Worm (Caenorhabditis elegans): Measurements from ENCODE around the gene C38D9.8.

C38D9.8 gene

DNA sequence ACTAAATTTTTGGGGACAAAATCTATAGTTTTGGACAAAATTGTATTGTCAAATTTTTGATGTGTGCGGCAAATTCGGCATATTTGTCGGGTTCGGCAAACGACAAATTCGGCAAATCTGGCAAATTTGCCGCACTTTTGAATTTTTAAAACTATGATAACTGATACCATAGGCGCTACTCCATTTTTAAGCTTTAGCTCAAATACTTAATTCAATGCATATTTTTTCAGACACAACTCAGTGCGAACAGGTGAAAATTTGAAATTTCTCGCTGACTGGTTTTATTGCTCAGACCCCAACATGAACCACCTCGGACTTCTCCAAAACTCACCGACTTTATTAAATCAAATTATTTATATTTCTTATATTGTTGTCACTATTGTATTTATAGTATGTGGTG lies 12.4 kb downstream of the C38D9.8 start, which contains the start of gene srz-25:
Gene srz-25, plus strand, starts transcription at position 301 of the 400 bp plus-strand sequence.
- no peak for TF ChIP-seq sptf-1 (tag; optimal IDR thresholded peaks at IDR 0.05)
- TF ChIP-seq ham-2 (GFP tag; optimal IDR thresholded peaks at IDR 0.05), result no peak
- TF ChIP-seq zip-8 (tag; optimal IDR thresholded peaks at IDR 0.05), result no peak
- TF ChIP-seq drap-1 (GFP tag; optimal IDR thresholded peaks at IDR 0.05), result no peak
- TF ChIP-seq unc-120 (tag; optimal IDR thresholded peaks at IDR 0.05; ENCODE audit: poor library complexity, severe bottlenecking), result no peak
- TF ChIP-seq flh-1 (GFP tag; optimal IDR thresholded peaks at IDR 0.05), result no peak

DNA sequence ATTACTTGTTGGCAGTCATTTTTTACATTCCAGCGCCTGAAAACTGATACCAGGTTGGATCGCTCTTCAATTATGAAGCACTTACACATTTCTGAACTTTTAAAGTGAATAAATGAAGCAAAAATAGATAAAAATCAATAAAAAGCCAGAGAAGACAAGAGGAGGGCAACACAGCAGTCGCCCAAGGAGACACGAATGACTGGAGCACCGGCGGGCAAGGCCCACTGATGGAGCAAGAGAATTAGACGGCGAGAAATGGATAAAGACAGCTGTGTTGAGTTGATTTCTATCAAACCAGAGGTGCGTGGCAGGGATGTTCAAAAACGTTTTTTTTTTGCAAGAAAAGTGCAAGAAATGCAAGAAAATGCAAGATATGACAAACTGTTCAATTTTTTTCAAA lies 13.4 kb downstream of the C38D9.8 start:
- TF ChIP-seq zip-8 (tag; optimal IDR thresholded peaks at IDR 0.05) (no peak), hlh-1 (tag; optimal IDR thresholded peaks at IDR 0.05) (peak; percentile 68), unc-120 (tag; optimal IDR thresholded peaks at IDR 0.05; ENCODE audit: poor library complexity, severe bottlenecking) (peak; percentile 67)

DNA sequence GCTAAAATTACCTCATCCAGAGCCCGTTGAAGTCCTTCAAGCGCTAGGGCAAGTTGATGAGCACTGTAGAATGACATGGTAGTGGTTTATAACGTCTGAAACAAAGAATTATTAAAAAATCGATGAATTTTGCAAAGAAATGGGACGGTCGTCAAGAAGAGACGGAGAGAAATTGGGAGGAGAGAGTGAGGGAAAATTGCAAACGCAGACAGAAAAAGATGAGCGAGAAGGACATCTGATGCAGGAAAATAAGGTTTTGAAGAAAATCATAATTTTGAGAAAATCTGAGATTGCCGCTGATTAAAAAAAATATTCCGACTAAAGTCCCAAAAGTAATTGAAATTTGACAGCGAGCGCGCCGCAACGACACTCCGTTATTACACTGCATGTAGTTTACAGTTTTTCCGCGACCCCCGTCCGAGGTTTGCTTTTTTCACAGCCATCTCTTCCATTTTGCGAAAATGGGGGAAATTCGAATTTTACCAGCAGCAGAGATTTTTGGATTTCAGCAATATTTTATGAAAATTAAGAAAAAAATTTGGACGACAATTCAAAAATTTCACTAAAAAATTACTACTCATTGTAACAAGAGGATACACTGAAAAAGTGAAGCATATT lies 14.3 kb downstream of the C38D9.8 start, which contains the start of gene C18D4.6:
Gene C18D4.6, minus strand, starts transcription at position 97 of the 618 bp plus-strand sequence.
- TF ChIP-seq nhr-76 (tag; optimal IDR thresholded peaks at IDR 0.05), result no peak
- TF ChIP-seq drap-1 (GFP tag; optimal IDR thresholded peaks at IDR 0.05), result peak; percentile 38
- no peak for TF ChIP-seq ceh-39 (tag; optimal IDR thresholded peaks at IDR 0.05)
- TF ChIP-seq flh-1 (GFP tag; optimal IDR thresholded peaks at IDR 0.05), result no peak
- no peak for TF ChIP-seq lsy-2 (tag; optimal IDR thresholded peaks at IDR 0.05)
- TF ChIP-seq ceh-83 (GFP tag; optimal IDR thresholded peaks at IDR 0.05), result no peak

DNA sequence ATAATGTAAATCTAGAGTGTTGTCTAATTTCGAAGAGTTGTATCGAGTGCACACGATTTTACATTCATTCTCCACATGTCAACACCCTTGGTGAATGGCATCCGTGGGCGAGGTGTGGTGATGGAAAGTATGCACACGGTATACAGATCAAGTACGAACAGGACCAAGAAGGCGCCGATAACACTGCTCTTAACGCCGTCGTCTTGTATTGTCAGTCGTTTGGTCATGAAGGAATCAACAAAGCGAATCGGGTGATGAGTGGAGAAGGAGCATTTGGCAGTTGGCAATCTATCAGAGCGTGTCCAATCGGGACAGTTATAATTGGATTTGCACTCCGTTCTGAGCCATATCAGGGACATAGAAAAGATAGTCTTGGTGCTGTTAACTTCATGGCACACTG lies 19.5 kb downstream of the C38D9.8 start:
- no peak for TF ChIP-seq ceh-43 (GFP tag; optimal IDR thresholded peaks at IDR 0.05)
- TF ChIP-seq bed-3 (GFP tag; optimal IDR thresholded peaks at IDR 0.05), result no peak
- no peak for TF ChIP-seq hlh-1 (tag; optimal IDR thresholded peaks at IDR 0.05)
- TF ChIP-seq nhr-76 (tag; optimal IDR thresholded peaks at IDR 0.05), result no peak
- TF ChIP-seq pha-4 (tag; optimal IDR thresholded peaks at IDR 0.05), result no peak
- TF ChIP-seq elt-1 (tag; optimal IDR thresholded peaks at IDR 0.05; ENCODE audit: borderline replicate concordance, insufficient read depth), result no peak
- TF ChIP-seq cnd-1 (tag; optimal IDR thresholded peaks at IDR 0.05), result no peak

DNA sequence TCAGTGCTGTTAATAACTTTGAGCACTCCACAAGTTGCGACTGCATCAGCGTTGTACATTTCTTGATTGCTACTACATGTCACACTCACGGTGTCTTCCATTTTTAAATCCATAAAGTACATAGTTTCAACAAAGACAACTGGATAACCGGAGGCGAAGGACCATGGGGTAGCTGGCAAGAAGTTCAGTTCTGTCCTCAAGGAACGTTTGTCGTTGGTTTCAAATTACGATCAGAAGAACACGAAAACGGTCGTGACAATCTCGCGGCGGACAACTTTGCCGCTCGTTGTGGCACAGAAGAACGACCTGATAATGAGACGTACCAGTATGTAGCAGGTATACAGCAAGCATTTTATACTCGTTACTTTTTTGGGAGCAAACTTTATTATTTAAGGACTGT lies 20.0 kb downstream of the C38D9.8 start, which contains the start of gene C18D4.3:
Gene C18D4.3, minus strand, starts transcription at position 101 of the 400 bp plus-strand sequence.
- TF ChIP-seq ces-1 (GFP tag; optimal IDR thresholded peaks at IDR 0.05), result no peak
- no peak for TF ChIP-seq nhr-76 (tag; optimal IDR thresholded peaks at IDR 0.05)
- no peak for TF ChIP-seq mab-5 (tag; optimal IDR thresholded peaks at IDR 0.05)
- TF ChIP-seq lsy-2 (tag; optimal IDR thresholded peaks at IDR 0.05), result no peak
- TF ChIP-seq flh-1 (GFP tag; optimal IDR thresholded peaks at IDR 0.05), result no peak
- no peak for TF ChIP-seq nhr-28 (tag; optimal IDR thresholded peaks at IDR 0.05)
- TF ChIP-seq lin-32 (GFP tag; optimal IDR thresholded peaks at IDR 0.05), result no peak
- no peak for TF ChIP-seq zip-8 (tag; optimal IDR thresholded peaks at IDR 0.05)
- TF ChIP-seq mep-1 (tag; optimal IDR thresholded peaks at IDR 0.05), result no peak
- no peak for TF ChIP-seq nhr-237 (tag; optimal IDR thresholded peaks at IDR 0.05)
- TF ChIP-seq drap-1 (GFP tag; optimal IDR thresholded peaks at IDR 0.05), result no peak
- TF ChIP-seq lin-13 (tag; optimal IDR thresholded peaks at IDR 0.05), result no peak
- TF ChIP-seq hlh-1 (tag; optimal IDR thresholded peaks at IDR 0.05), result no peak
- TF ChIP-seq ceh-43 (GFP tag; optimal IDR thresholded peaks at IDR 0.05), result no peak
- TF ChIP-seq elt-1 (tag; optimal IDR thresholded peaks at IDR 0.05; ENCODE audit: borderline replicate concordance, insufficient read depth), result no peak
- TF ChIP-seq ceh-83 (GFP tag; optimal IDR thresholded peaks at IDR 0.05), result no peak
- TF ChIP-seq M03D4.4 (tag; optimal IDR thresholded peaks at IDR 0.05), result no peak
- no peak for TF ChIP-seq nhr-12 (tag; optimal IDR thresholded peaks at IDR 0.05)
- TF ChIP-seq ham-2 (GFP tag; optimal IDR thresholded peaks at IDR 0.05), result no peak

DNA sequence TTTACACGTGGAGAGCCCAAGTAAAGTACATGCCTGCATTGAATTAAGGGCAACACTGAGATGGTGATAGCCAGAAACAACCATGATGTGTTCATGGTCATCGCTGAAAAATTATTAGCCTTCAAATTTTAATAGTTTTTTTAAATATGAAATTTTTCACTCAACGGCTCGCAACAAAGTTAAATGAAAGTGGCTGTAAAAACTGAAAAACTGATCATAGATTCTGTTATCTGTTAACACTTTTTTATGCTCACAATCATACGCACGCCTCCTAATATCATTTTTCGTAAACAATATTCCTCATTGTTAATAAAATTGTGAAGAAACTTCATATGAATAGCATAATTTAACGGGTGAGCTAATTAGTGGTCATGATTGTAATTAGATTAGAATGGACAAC lies 21.2 kb downstream of the C38D9.8 start, which contains the start of gene C18D4.4:
Gene C18D4.4, minus strand, starts transcription at position 101 of the 400 bp plus-strand sequence.
- TF ChIP-seq nhr-76 (tag; optimal IDR thresholded peaks at IDR 0.05) (no peak), cnd-1 (tag; optimal IDR thresholded peaks at IDR 0.05) (no peak), ceh-39 (tag; optimal IDR thresholded peaks at IDR 0.05) (no peak), sem-2 (GFP tag; optimal IDR thresholded peaks at IDR 0.05) (no peak), mls-2 (tag; optimal IDR thresholded peaks at IDR 0.05) (no peak), tbx-8 (GFP tag; optimal IDR thresholded peaks at IDR 0.05) (no peak), blmp-1 (tag; optimal IDR thresholded peaks at IDR 0.05) (no peak)

All from whole organism, mixed stage, embryonic.